Fruit fly (Drosophila melanogaster): ENCODE data around the gene CG45263.

DNA sequence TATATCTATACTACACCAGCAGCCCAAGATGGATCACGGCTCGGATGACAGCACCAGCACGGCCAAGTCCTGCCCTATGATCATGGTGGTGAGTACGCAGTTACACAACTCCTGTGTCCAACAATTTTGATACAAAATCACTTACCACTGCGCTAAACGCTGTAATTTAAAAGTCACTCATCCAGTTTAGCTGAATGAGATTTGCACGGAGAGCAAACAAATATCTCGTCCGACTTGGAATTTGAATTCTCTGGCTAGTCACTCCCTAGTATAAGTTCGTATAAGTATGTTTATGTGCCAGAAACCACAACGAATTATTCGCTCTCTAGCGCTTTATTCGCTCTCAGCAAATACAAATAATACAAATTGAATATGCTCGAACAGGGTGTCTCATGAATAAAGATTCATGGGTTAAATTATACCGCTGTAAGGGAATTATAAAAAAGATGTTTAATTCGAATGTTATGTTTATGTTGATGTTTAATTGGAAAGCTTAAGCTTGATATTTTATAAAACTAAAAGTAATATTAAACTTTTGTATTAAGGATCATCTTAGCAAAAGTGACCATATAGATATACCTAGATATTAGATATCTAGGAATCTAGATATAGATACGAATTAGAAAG, 159.6 kb downstream of the CG45263 start:
- TF ChIP-seq CG8478 (optimal IDR thresholded peaks at IDR 0.05) (no peak), CTCF (optimal IDR thresholded peaks at IDR 0.05) (no peak)
